Worm (Caenorhabditis elegans) whole organism, young adult: ENCODE data around the gene C03H12.1.

ENCODE experiments used
- B0035.1 ChIP-seq: sonication (generic microtip); optimal IDR thresholded peaks from 2 replicates; lab custom pipeline; 2016; ENCODE audit warnings: missing genetic modification characterization, mild to moderate bottlenecking, missing compliant biosample characterization, missing genotype, missing genetic modification reagents
- B0261.1 ChIP-seq: sonication (generic microtip); optimal IDR thresholded peaks from 2 replicates; lab custom pipeline; 2016; ENCODE audit warnings: mild to moderate bottlenecking, missing genetic modification characterization, moderate library complexity, missing compliant biosample characterization
- B0336.3 ChIP-seq: fragments of 200-800 bp; sonication (Bioruptor generic); IDR thresholded peaks from 2 replicates; pipeline ENCODE4 v1.3.6; 2022; ENCODE audit warnings: missing genetic modification characterization, missing compliant biosample characterization
- C06A6.2 ChIP-seq: fragments of 200-800 bp; sonication (Bioruptor generic); conservative IDR thresholded peaks from 2 replicates; pipeline ENCODE4 v1.3.6; 2022; ENCODE audit warnings: missing genetic modification characterization, missing compliant biosample characterization
- D2030.7 ChIP-seq: fragments of 200-800 bp; sonication (Bioruptor generic); IDR thresholded peaks from 2 replicates; pipeline ENCODE4 v1.3.6; 2022; ENCODE audit warnings: missing genetic modification reagents, missing genetic modification characterization, missing compliant biosample characterization
- F10E7.11 ChIP-seq: sonication (generic microtip); optimal IDR thresholded peaks from 2 replicates; lab custom pipeline; 2017; ENCODE audit warnings: mild to moderate bottlenecking, missing genetic modification characterization, moderate library complexity, missing compliant biosample characterization
- F33H1.4 ChIP-seq: fragments of 200-800 bp; sonication (Bioruptor generic); IDR thresholded peaks from 2 replicates; pipeline ENCODE4 v1.3.6; 2022; ENCODE audit warnings: missing genetic modification reagents, missing genetic modification characterization, missing compliant biosample characterization
- F37B4.10 ChIP-seq: fragments of 200-800 bp; sonication (Bioruptor generic); IDR thresholded peaks from 2 replicates; pipeline ENCODE4 v1.3.6; 2022; ENCODE audit warnings: missing genetic modification characterization, missing compliant biosample characterization
- F39B2.1 ChIP-seq: fragments of 200-800 bp; sonication (Bioruptor generic); IDR thresholded peaks from 2 replicates; pipeline ENCODE4 v1.3.6; 2022; ENCODE audit warnings: missing genetic modification reagents, missing genetic modification characterization, missing compliant biosample characterization
- F49E8.2 ChIP-seq: sonication (generic microtip); optimal IDR thresholded peaks from 3 replicates; lab custom pipeline; 2017; ENCODE audit warnings: missing genetic modification characterization, mild to moderate bottlenecking, missing compliant biosample characterization, antibody characterized with exemption, moderate library complexity; ENCODE audit not compliant: insufficient read depth
- F55B11.4 ChIP-seq: sonication (generic microtip); optimal IDR thresholded peaks from 2 replicates; lab custom pipeline; 2016; ENCODE audit warnings: missing compliant biosample characterization, missing genetic modification characterization, borderline replicate concordance; ENCODE audit not compliant: insufficient read depth
- T07F8.4 ChIP-seq: sonication (generic microtip); optimal IDR thresholded peaks from 2 replicates; lab custom pipeline; 2016; ENCODE audit warnings: mild to moderate bottlenecking, missing genetic modification characterization, moderate library complexity, missing compliant biosample characterization
- Y53G8AR.9 ChIP-seq: fragments of 200-800 bp; sonication (Bioruptor generic); conservative IDR thresholded peaks from 2 replicates; pipeline ENCODE4 v1.3.6; 2022; ENCODE audit warnings: missing genetic modification reagents, missing genetic modification characterization, missing compliant biosample characterization
- Y67H2A.10 ChIP-seq: fragments of 200-800 bp; sonication (Bioruptor generic); conservative IDR thresholded peaks from 2 replicates; pipeline ENCODE4 v1.3.6; 2022; ENCODE audit warnings: missing genetic modification reagents, missing genetic modification characterization, missing compliant biosample characterization
- akir-1 ChIP-seq: fragments of 200-800 bp; sonication (Bioruptor generic); optimal IDR thresholded peaks from 2 replicates; lab custom pipeline; 2018; ENCODE audit warnings: mild to moderate bottlenecking, missing genetic modification characterization, moderate library complexity, missing compliant biosample characterization
- aptf-3 ChIP-seq: fragments of 200-800 bp; sonication (Bioruptor generic); IDR thresholded peaks from 2 replicates; pipeline ENCODE4 v1.3.6; 2022; ENCODE audit warnings: missing genetic modification characterization, missing compliant biosample characterization
- attf-3 ChIP-seq: fragments of 200-800 bp; sonication (Bioruptor generic); conservative IDR thresholded peaks from 2 replicates; pipeline ENCODE4 v1.3.6; 2022; ENCODE audit warnings: missing genetic modification reagents, missing genetic modification characterization, missing compliant biosample characterization
- attf-5 ChIP-seq: fragments of 200-800 bp; sonication (Bioruptor generic); optimal IDR thresholded peaks from 2 replicates; lab custom pipeline; 2018; ENCODE audit warnings: mild to moderate bottlenecking, missing genetic modification characterization, missing compliant biosample characterization
- cebp-2 ChIP-seq: fragments of 200-800 bp; sonication (Bioruptor generic); IDR thresholded peaks from 2 replicates; pipeline ENCODE4 v1.3.6; 2022; ENCODE audit warnings: missing genetic modification characterization, missing compliant biosample characterization
- ceh-100 ChIP-seq: fragments of 200-800 bp; sonication (Bioruptor generic); IDR thresholded peaks from 2 replicates; pipeline ENCODE4 v1.3.6; 2022; ENCODE audit warnings: missing genetic modification reagents, missing genetic modification characterization, missing compliant biosample characterization
- ceh-40 ChIP-seq: fragments of 200-800 bp; sonication (Bioruptor generic); IDR thresholded peaks from 2 replicates; pipeline ENCODE4 v1.3.6; 2022; ENCODE audit warnings: missing genetic modification characterization, missing compliant biosample characterization
- ceh-79 ChIP-seq: sonication (generic microtip); optimal IDR thresholded peaks from 2 replicates; lab custom pipeline; 2017; ENCODE audit warnings: mild to moderate bottlenecking, missing genetic modification characterization, missing compliant biosample characterization
- chd-7 ChIP-seq: sonication (generic microtip); optimal IDR thresholded peaks from 2 replicates; lab custom pipeline; 2016; ENCODE audit warnings: mild to moderate bottlenecking, missing genetic modification characterization, moderate library complexity, missing compliant biosample characterization
- dpl-1 ChIP-seq: fragments of 150-350 bp; optimal IDR thresholded peaks from 2 replicates; lab custom pipeline; 2014; ENCODE audit warnings: missing biosample characterization, missing genetic modification reagents, missing genetic modification characterization
- egl-44 ChIP-seq: fragments of 200-800 bp; sonication (Bioruptor generic); IDR thresholded peaks from 2 replicates; pipeline ENCODE4 v1.3.6; 2022; ENCODE audit warnings: missing genetic modification reagents, missing genetic modification characterization, missing compliant biosample characterization
- him-1 ChIP-seq: sonication (generic microtip); optimal IDR thresholded peaks from 2 replicates; lab custom pipeline; 2016; ENCODE audit warnings: missing genotype, missing genetic modification reagents, missing genetic modification characterization, missing compliant biosample characterization
- hmg-1.2 ChIP-seq: fragments of 200-800 bp; sonication (Bioruptor generic); IDR thresholded peaks from 2 replicates; pipeline ENCODE4 v1.3.6; 2022; ENCODE audit warnings: missing genetic modification reagents, missing genetic modification characterization, missing compliant biosample characterization
- let-607 ChIP-seq, 2 experiments: fragments of 200-800 bp in 1 of 2; sonication (Bioruptor generic) in 1 of 2; sonication (generic microtip) in 1 of 2; optimal IDR thresholded peaks; 2 replicates each; lab custom pipeline; 2016 to 2018; ENCODE audit warnings: mild to moderate bottlenecking in 2 of 2, missing compliant biosample characterization in 2 of 2, missing genetic modification characterization in 2 of 2, moderate library complexity in 2 of 2, missing genotype in 1 of 2
- lir-1 ChIP-seq: fragments of 200-800 bp; sonication (Bioruptor generic); conservative IDR thresholded peaks from 2 replicates; pipeline ENCODE4 v1.3.6; 2022; ENCODE audit warnings: missing genetic modification reagents, missing genetic modification characterization, missing compliant biosample characterization
- madf-10 ChIP-seq: sonication (generic microtip); optimal IDR thresholded peaks from 2 replicates; lab custom pipeline; 2016; ENCODE audit warnings: mild to moderate bottlenecking, missing genetic modification characterization, missing compliant biosample characterization
- madf-3 ChIP-seq: fragments of 200-800 bp; sonication (Bioruptor generic); IDR thresholded peaks from 2 replicates; pipeline ENCODE4 v1.3.6; 2022; ENCODE audit warnings: missing genetic modification reagents, missing genetic modification characterization, missing compliant biosample characterization
- nfya-1 ChIP-seq: sonication (generic microtip); optimal IDR thresholded peaks from 2 replicates; lab custom pipeline; 2017; ENCODE audit warnings: antibody characterized with exemption, missing compliant biosample characterization, missing genetic modification characterization, borderline replicate concordance; ENCODE audit not compliant: insufficient read depth
- nhr-120 ChIP-seq: fragments of 200-800 bp; sonication (Bioruptor generic); IDR thresholded peaks from 2 replicates; pipeline ENCODE4 v1.3.6; 2022; ENCODE audit warnings: missing genetic modification characterization, missing compliant biosample characterization
- nhr-27 ChIP-seq: fragments of 200-800 bp; sonication (Bioruptor generic); optimal IDR thresholded peaks from 2 replicates; lab custom pipeline; 2018; ENCODE audit warnings: mild to moderate bottlenecking, missing genetic modification characterization, moderate library complexity, missing compliant biosample characterization
- nhr-90 ChIP-seq: sonication (generic microtip); optimal IDR thresholded peaks from 2 replicates; lab custom pipeline; 2016; ENCODE audit warnings: missing genotype, mild to moderate bottlenecking, missing genetic modification characterization, missing compliant biosample characterization
- repo-1 ChIP-seq: sonication (generic microtip); optimal IDR thresholded peaks from 2 replicates; lab custom pipeline; 2017; ENCODE audit warnings: mild to moderate bottlenecking, missing genetic modification characterization, missing compliant biosample characterization
- sdz-38 ChIP-seq: sonication (generic microtip); optimal IDR thresholded peaks from 2 replicates; lab custom pipeline; 2016; ENCODE audit warnings: missing genotype, missing genetic modification characterization, missing compliant biosample characterization
- sea-2 ChIP-seq: fragments of 200-800 bp; sonication (Bioruptor generic); IDR thresholded peaks from 2 replicates; pipeline ENCODE4 v1.3.6; 2022; ENCODE audit warnings: missing genetic modification characterization, missing compliant biosample characterization
- snpc-3.4 ChIP-seq: sonication (generic microtip); optimal IDR thresholded peaks from 2 replicates; lab custom pipeline; 2017; ENCODE audit warnings: missing genetic modification characterization, mild to moderate bottlenecking, missing compliant biosample characterization, antibody characterized with exemption, moderate library complexity, missing genotype, missing genetic modification reagents
- snpc-4 ChIP-seq, 5 experiments: fragments of 150-350 bp in 1 of 5; sonication (generic microtip) in 4 of 5; optimal IDR thresholded peaks; 2 replicates each; lab custom pipeline; 2014 to 2018; ENCODE audit warnings: missing genetic modification characterization in 5 of 5, missing biosample characterization in 3 of 5, antibody characterized with exemption in 2 of 5, mild to moderate bottlenecking in 2 of 5, missing compliant biosample characterization in 2 of 5, missing genotype in 2 of 5, moderate library complexity in 2 of 5, missing genetic modification reagents in 1 of 5
- somi-1 ChIP-seq: fragments of 200-800 bp; sonication (Bioruptor generic); optimal IDR thresholded peaks from 2 replicates; lab custom pipeline; 2018; ENCODE audit warnings: mild to moderate bottlenecking, missing genetic modification characterization, missing compliant biosample characterization
- tbp1 ChIP-seq: fragments of 200-800 bp; sonication (Bioruptor generic); optimal IDR thresholded peaks from 2 replicates; lab custom pipeline; 2018; ENCODE audit warnings: mild to moderate bottlenecking, missing genetic modification characterization, missing compliant biosample characterization
- unc-130 ChIP-seq: sonication (generic microtip); optimal IDR thresholded peaks from 2 replicates; lab custom pipeline; 2016; ENCODE audit warnings: missing genetic modification reagents, missing genetic modification characterization, missing compliant biosample characterization
- unc-62 ChIP-seq: fragments of 150-350 bp; optimal IDR thresholded peaks from 2 replicates; lab custom pipeline; 2014; ENCODE audit warnings: missing biosample characterization, missing genetic modification reagents, missing genetic modification characterization
- xnd-1 ChIP-seq: sonication (generic microtip); optimal IDR thresholded peaks from 2 replicates; lab custom pipeline; 2016; ENCODE audit warnings: missing genotype, missing genetic modification reagents, missing genetic modification characterization, missing compliant biosample characterization
- zim-3 ChIP-seq: sonication (generic microtip); optimal IDR thresholded peaks from 2 replicates; lab custom pipeline; 2017; ENCODE audit warnings: mild to moderate bottlenecking, missing genetic modification characterization, moderate library complexity, missing compliant biosample characterization
- ztf-28 ChIP-seq: fragments of 200-800 bp; sonication (Bioruptor generic); IDR thresholded peaks from 2 replicates; pipeline ENCODE4 v1.3.6; 2022; ENCODE audit warnings: missing genetic modification reagents, missing genetic modification characterization, missing compliant biosample characterization
- ztf-3 ChIP-seq: fragments of 200-800 bp; sonication (Bioruptor generic); optimal IDR thresholded peaks from 2 replicates; lab custom pipeline; 2018; ENCODE audit warnings: mild to moderate bottlenecking, missing genetic modification characterization, missing compliant biosample characterization

The C03H12.1 gene

ce11 chrX:15707366-15707892 lies 18.2 kb downstream of the C03H12.1 start (continued):
- 0 out of 2 replicates have a peak, but pooled peaks have one; percentile 51 for TF ChIP-seq madf-3 (GFP tag; lab: Robert Waterston, UW)
- no peak for TF ChIP-seq F37B4.10
- peak; percentile 29 for TF ChIP-seq tbp1 (GFP tag; lab: Kevin White, UChicago)
- peak; percentile 73 for TF ChIP-seq madf-10
- TF ChIP-seq F39B2.1 (GFP tag; lab: Robert Waterston, UW), result no peak
- TF ChIP-seq dpl-1 (GFP tag; lab: Kevin White, UChicago), result no peak
- no peak for TF ChIP-seq akir-1 (GFP tag; lab: Kevin White, UChicago)
- no peak for TF ChIP-seq ztf-28 (GFP tag; lab: Robert Waterston, UW)
- peak; percentile 25 for TF ChIP-seq unc-62 (GFP tag; lab: Kevin White, UChicago)
- peak; percentile 73 for TF ChIP-seq B0336.3 (GFP tag; lab: Robert Waterston, UW)
- peak; percentile 89 for TF ChIP-seq chd-7
- TF ChIP-seq aptf-3 (GFP tag; lab: Robert Waterston, UW), result no peak
- TF ChIP-seq C06A6.2, result peak; percentile 77
- peak in 1 of 2 experiments; percentile 10 for TF ChIP-seq let-607 (tag; optimal IDR thresholded peaks at IDR 0.05; lab: Kevin White, UChicago)
- no peak for TF ChIP-seq xnd-1 (tag; lab: Kevin White, UChicago)
- TF ChIP-seq B0035.1 (tag; lab: Kevin White, UChicago), result peak; percentile 8
- TF ChIP-seq him-1 (tag; lab: Kevin White, UChicago), result no peak
- no peak for TF ChIP-seq T07F8.4 (tag; lab: Kevin White, UChicago)
- no peak for TF ChIP-seq sdz-38
- TF ChIP-seq F10E7.11, result no peak
- peak; percentile 31 for TF ChIP-seq snpc-4 (GFP tag; optimal IDR thresholded peaks at IDR 0.05; lab: Kevin White, UChicago)
- TF ChIP-seq snpc-4 (tag; optimal IDR thresholded peaks at IDR 0.05; lab: Kevin White, UChicago), result peak in 2 of 4 experiments; percentile 38 to 58
- 0 out of 2 replicates have a peak, but pooled peaks have one; percentile 67 for TF ChIP-seq Y53G8AR.9 (GFP tag; lab: Robert Waterston, UW)
- TF ChIP-seq repo-1, result peak; percentile 4
- TF ChIP-seq F49E8.2 (tag; lab: Kevin White, UChicago), result no peak
- no peak for TF ChIP-seq attf-3
- no peak for TF ChIP-seq lir-1 (GFP tag; lab: Robert Waterston, UW)
- no peak for TF ChIP-seq D2030.7 (GFP tag; lab: Robert Waterston, UW)
- no peak for TF ChIP-seq F55B11.4 (tag; lab: Kevin White, UChicago)
- TF ChIP-seq ceh-79, result no peak
- peak; percentile 74 for TF ChIP-seq hmg-1.2 (GFP tag; lab: Robert Waterston, UW)
- TF ChIP-seq zim-3, result no peak
- TF ChIP-seq ceh-100 (GFP tag; lab: Robert Waterston, UW), result no peak
- TF ChIP-seq ceh-40, result no peak
- TF ChIP-seq cebp-2 (GFP tag; lab: Robert Waterston, UW), result no peak
- TF ChIP-seq sea-2 (GFP tag; lab: Robert Waterston, UW), result no peak
- no peak for TF ChIP-seq Y67H2A.10 (GFP tag; lab: Robert Waterston, UW)
- TF ChIP-seq nhr-90, result peak; percentile 4
- TF ChIP-seq nhr-27 (tag; lab: Kevin White, UChicago), result no peak
- TF ChIP-seq egl-44 (GFP tag; lab: Robert Waterston, UW), result peak; percentile 88
- TF ChIP-seq nfya-1 (tag; lab: Kevin White, UChicago), result no peak
- no peak for TF ChIP-seq F33H1.4 (GFP tag; lab: Robert Waterston, UW)
- no peak for TF ChIP-seq snpc-3.4 (tag; lab: Kevin White, UChicago)
- peak; percentile 90 for TF ChIP-seq somi-1 (GFP tag; lab: Kevin White, UChicago)
- peak; percentile 83 for TF ChIP-seq attf-5 (GFP tag; lab: Kevin White, UChicago)
- no peak for TF ChIP-seq unc-130 (GFP tag; lab: Kevin White, UChicago)
- no peak for TF ChIP-seq ztf-3 (GFP tag; lab: Kevin White, UChicago)
- no peak for TF ChIP-seq B0261.1 (tag; lab: Kevin White, UChicago)
- no peak for TF ChIP-seq nhr-120 (GFP tag; lab: Robert Waterston, UW)
